Worm (Caenorhabditis elegans) whole organism, L4 larva: Measurements from ENCODE around the gene deb-1.

Experiments
- D1046.2 ChIP-seq: fragments of 200-800 bp; sonication (Bioruptor generic); IDR thresholded peaks from 2 replicates; pipeline ENCODE4 v1.3.6; 2022; ENCODE audit warnings: missing genetic modification characterization, missing compliant biosample characterization
- F10B5.3 ChIP-seq: sonication (generic microtip); optimal IDR thresholded peaks from 2 replicates; lab custom pipeline; 2016; ENCODE audit warnings: mild to moderate bottlenecking, missing genetic modification characterization, missing compliant biosample characterization
- F26F4.8 ChIP-seq: fragments of 200-800 bp; sonication (Bioruptor generic); conservative IDR thresholded peaks from 2 replicates; pipeline ENCODE4 v1.3.6; 2022; ENCODE audit warnings: missing genetic modification characterization, missing compliant biosample characterization
- F44E2.7 ChIP-seq: fragments of 200-800 bp; sonication (Bioruptor generic); IDR thresholded peaks from 2 replicates; pipeline ENCODE4 v2.1.2; 2022; ENCODE audit warnings: missing genetic modification characterization, missing compliant biosample characterization
- F49E8.2 ChIP-seq: sonication (generic microtip); optimal IDR thresholded peaks from 2 replicates; lab custom pipeline; 2016; ENCODE audit warnings: missing compliant biosample characterization, mild to moderate bottlenecking, missing genetic modification characterization, borderline replicate concordance
- R02D3.7 ChIP-seq: fragments of 150-350 bp; sonication (generic microtip); optimal IDR thresholded peaks from 3 replicates; lab custom pipeline; 2014; ENCODE audit warnings: missing biosample characterization, missing genetic modification characterization
- T20F7.1 ChIP-seq: fragments of 200-800 bp; sonication (Bioruptor generic); optimal IDR thresholded peaks from 2 replicates; lab custom pipeline; 2018; ENCODE audit warnings: mild to moderate bottlenecking, missing genetic modification characterization, missing compliant biosample characterization
- ZK337.2 ChIP-seq: fragments of 200-800 bp; sonication (Bioruptor generic); IDR thresholded peaks from 2 replicates; pipeline ENCODE4 v1.3.6; 2022; ENCODE audit warnings: missing genetic modification reagents, missing genetic modification characterization, missing compliant biosample characterization
- ceh-28 ChIP-seq: fragments of 150-350 bp; optimal IDR thresholded peaks from 2 replicates; lab custom pipeline; 2014; ENCODE audit warnings: missing biosample characterization, missing genetic modification reagents, missing genetic modification characterization
- ceh-32 ChIP-seq: sonication (generic microtip); optimal IDR thresholded peaks from 2 replicates; lab custom pipeline; 2016; ENCODE audit warnings: mild to moderate bottlenecking, missing genetic modification characterization, missing compliant biosample characterization; ENCODE audit not compliant: poor library complexity
- ceh-82 ChIP-seq: sonication (generic microtip); optimal IDR thresholded peaks from 2 replicates; lab custom pipeline; 2017; ENCODE audit warnings: missing biosample characterization, missing genetic modification characterization
- ces-1 ChIP-seq: fragments of 150-350 bp; sonication (generic microtip); optimal IDR thresholded peaks from 4 replicates; lab custom pipeline; 2014; ENCODE audit warnings: missing biosample characterization, missing genetic modification reagents, missing genetic modification characterization
- cey-2 ChIP-seq: sonication (generic microtip); optimal IDR thresholded peaks from 3 replicates; lab custom pipeline; 2017; ENCODE audit warnings: missing genetic modification characterization, mild to moderate bottlenecking, missing compliant biosample characterization, antibody characterized with exemption, borderline replicate concordance; ENCODE audit not compliant: insufficient read depth
- ctbp-1 ChIP-seq: fragments of 200-800 bp; sonication (Bioruptor generic); IDR thresholded peaks from 2 replicates; pipeline ENCODE4 v1.3.6; 2022; ENCODE audit warnings: missing genetic modification reagents, missing genetic modification characterization, missing compliant biosample characterization
- daf-16 ChIP-seq, 3 experiments: sonication (generic microtip); optimal IDR thresholded peaks; 2 replicates each; lab custom pipeline; 2016 to 2017; ENCODE audit warnings: missing genetic modification characterization in 3 of 3, missing genetic modification reagents in 3 of 3, mild to moderate bottlenecking in 2 of 3, missing compliant biosample characterization in 2 of 3, missing biosample characterization in 1 of 3, moderate library complexity in 1 of 3
- daf-8 ChIP-seq: fragments of 200-800 bp; sonication (Bioruptor generic); IDR thresholded peaks from 2 replicates; pipeline ENCODE4 v1.3.6; 2022; ENCODE audit warnings: missing genetic modification characterization, missing compliant biosample characterization
- dmd-6 ChIP-seq: fragments of 200-800 bp; sonication (Bioruptor generic); IDR thresholded peaks from 2 replicates; pipeline ENCODE4 v1.3.6; 2022; ENCODE audit warnings: missing genetic modification reagents, missing genetic modification characterization, missing compliant biosample characterization
- dmd-8 ChIP-seq: fragments of 200-800 bp; sonication (Bioruptor generic); IDR thresholded peaks from 2 replicates; pipeline ENCODE4 v1.3.6; 2022; ENCODE audit warnings: missing genetic modification characterization, missing compliant biosample characterization
- dmd-9 ChIP-seq: fragments of 200-800 bp; sonication (Bioruptor generic); IDR thresholded peaks from 2 replicates; pipeline ENCODE4 v1.3.6; 2022; ENCODE audit warnings: missing genetic modification reagents, missing genetic modification characterization, missing compliant biosample characterization
- egl-27 ChIP-seq: sonication (generic microtip); optimal IDR thresholded peaks from 3 replicates; lab custom pipeline; 2017; ENCODE audit warnings: missing biosample characterization, missing genetic modification reagents, missing genetic modification characterization
- hmg-1.1 ChIP-seq: fragments of 200-800 bp; sonication (Bioruptor generic); IDR thresholded peaks from 2 replicates; pipeline ENCODE4 v1.3.6; 2022; ENCODE audit warnings: missing genetic modification reagents, missing genetic modification characterization, missing compliant biosample characterization
- lin-1 ChIP-seq: fragments of 200-800 bp; sonication (Bioruptor generic); IDR thresholded peaks from 2 replicates; pipeline ENCODE4 v1.3.6; 2022; ENCODE audit warnings: missing genetic modification reagents, missing genetic modification characterization, missing compliant biosample characterization
- lin-15B ChIP-seq: fragments of 150-350 bp; sonication (generic microtip); optimal IDR thresholded peaks from 3 replicates; lab custom pipeline; 2014; ENCODE audit warnings: missing biosample characterization, missing genetic modification characterization
- lir-3 ChIP-seq: sonication (generic microtip); optimal IDR thresholded peaks from 2 replicates; lab custom pipeline; 2016; ENCODE audit warnings: mild to moderate bottlenecking, missing genetic modification characterization, missing compliant biosample characterization
- lsy-2 ChIP-seq, 2 experiments: fragments of 150-350 bp in 1 of 2; sonication (generic microtip) in 1 of 2; optimal IDR thresholded peaks; 2 replicates each; lab custom pipeline; 2014 to 2017; ENCODE audit warnings: missing biosample characterization in 2 of 2, missing genetic modification characterization in 2 of 2
- madf-5 ChIP-seq, 2 experiments: fragments of 200-800 bp; sonication (Bioruptor generic); IDR thresholded peaks; 2 replicates each; pipeline ENCODE4 v1.3.6; 2022; ENCODE audit warnings: missing compliant biosample characterization in 2 of 2, missing genetic modification characterization in 2 of 2
- madf-9 ChIP-seq: fragments of 200-800 bp; sonication (Bioruptor generic); conservative IDR thresholded peaks from 2 replicates; pipeline ENCODE4 v1.3.6; 2022; ENCODE audit warnings: missing genetic modification reagents, missing genetic modification characterization, missing compliant biosample characterization
- mes-2 ChIP-seq: sonication (generic microtip); optimal IDR thresholded peaks from 2 replicates; lab custom pipeline; 2016; ENCODE audit warnings: missing genotype, mild to moderate bottlenecking, missing genetic modification characterization, missing compliant biosample characterization; ENCODE audit not compliant: poor library complexity, severe bottlenecking
- mxl-2 ChIP-seq: fragments of 200-800 bp; sonication (Bioruptor generic); conservative IDR thresholded peaks from 2 replicates; pipeline ENCODE4 v1.3.6; 2022; ENCODE audit warnings: missing genetic modification reagents, missing genetic modification characterization, missing compliant biosample characterization
- nhr-102 ChIP-seq: sonication (generic microtip); optimal IDR thresholded peaks from 2 replicates; lab custom pipeline; 2016; ENCODE audit warnings: mild to moderate bottlenecking, missing genetic modification characterization, moderate library complexity, missing compliant biosample characterization
- nhr-111 ChIP-seq: fragments of 200-800 bp; sonication (Bioruptor generic); optimal IDR thresholded peaks from 2 replicates; lab custom pipeline; 2018; ENCODE audit warnings: mild to moderate bottlenecking, missing genetic modification characterization, missing compliant biosample characterization
- nhr-41 ChIP-seq: fragments of 200-800 bp; sonication (Bioruptor generic); IDR thresholded peaks from 2 replicates; pipeline ENCODE4 v1.3.6; 2022; ENCODE audit warnings: missing genetic modification reagents, missing genetic modification characterization, missing compliant biosample characterization
- nhr-42 ChIP-seq: fragments of 200-800 bp; sonication (Bioruptor generic); IDR thresholded peaks from 2 replicates; pipeline ENCODE4 v1.3.6; 2022; ENCODE audit warnings: missing genetic modification characterization, missing compliant biosample characterization
- nhr-48 ChIP-seq: sonication (generic microtip); optimal IDR thresholded peaks from 2 replicates; lab custom pipeline; 2016; ENCODE audit warnings: mild to moderate bottlenecking, missing genetic modification characterization, missing compliant biosample characterization
- nhr-76 ChIP-seq: fragments of 150-350 bp; optimal IDR thresholded peaks from 2 replicates; lab custom pipeline; 2014; ENCODE audit warnings: missing biosample characterization, missing genetic modification characterization
- pha-4 ChIP-seq, 2 experiments: fragments of 150-350 bp in 1 of 2; fragments of 200-800 bp in 1 of 2; sonication (Bioruptor generic) in 1 of 2; IDR thresholded peaks in 1 of 2; optimal IDR thresholded peaks in 1 of 2; 2 replicates each; pipeline versions ENCODE4 v1.3.6 to Lab custom; 2014 to 2022; ENCODE audit warnings: missing genetic modification characterization in 2 of 2, missing genetic modification reagents in 2 of 2, missing biosample characterization in 1 of 2, missing compliant biosample characterization in 1 of 2
- saeg-2 ChIP-seq: fragments of 200-800 bp; sonication (Bioruptor generic); IDR thresholded peaks from 2 replicates; pipeline ENCODE4 v1.3.6; 2022; ENCODE audit warnings: missing genetic modification reagents, missing genetic modification characterization, missing compliant biosample characterization
- sdz-12 ChIP-seq: fragments of 200-800 bp; sonication (Bioruptor generic); optimal IDR thresholded peaks from 2 replicates; lab custom pipeline; 2018; ENCODE audit warnings: mild to moderate bottlenecking, missing genetic modification characterization, missing compliant biosample characterization
- set-16 ChIP-seq: fragments of 200-800 bp; sonication (Bioruptor generic); IDR thresholded peaks from 2 replicates; pipeline ENCODE4 v1.3.6; 2022; ENCODE audit warnings: missing genetic modification reagents, missing genetic modification characterization, missing compliant biosample characterization
- snpc-1.2 ChIP-seq: fragments of 200-800 bp; sonication (Bioruptor generic); IDR thresholded peaks from 2 replicates; pipeline ENCODE4 v1.3.6; 2022; ENCODE audit warnings: missing genetic modification reagents, missing genetic modification characterization, missing compliant biosample characterization
- spr-1 ChIP-seq: sonication (generic microtip); optimal IDR thresholded peaks from 2 replicates; lab custom pipeline; 2016; ENCODE audit warnings: mild to moderate bottlenecking, missing genetic modification characterization, missing compliant biosample characterization
- spr-3 ChIP-seq: fragments of 200-800 bp; sonication (Bioruptor generic); optimal IDR thresholded peaks from 2 replicates; lab custom pipeline; 2018; ENCODE audit warnings: mild to moderate bottlenecking, missing genetic modification characterization, missing compliant biosample characterization
- tag-97 ChIP-seq: fragments of 200-800 bp; sonication (Bioruptor generic); IDR thresholded peaks from 2 replicates; pipeline ENCODE4 v1.3.6; 2022; ENCODE audit warnings: missing genetic modification characterization, missing compliant biosample characterization
- tra-1 ChIP-seq: fragments of 200-800 bp; sonication (Bioruptor generic); IDR thresholded peaks from 2 replicates; pipeline ENCODE4 v1.3.6; 2022; ENCODE audit warnings: missing genetic modification reagents, missing genetic modification characterization, missing compliant biosample characterization
- unc-62 ChIP-seq, 3 experiments: fragments of 150-350 bp in 1 of 3; sonication (generic microtip); optimal IDR thresholded peaks in 2 of 3; peaks in 1 of 3; 1 replicate in 1 of 3; 2 replicates in 2 of 3; lab custom pipeline; 2014 to 2017; ENCODE audit warnings: missing biosample characterization in 3 of 3, missing genetic modification characterization in 3 of 3, missing genetic modification reagents in 3 of 3, missing genotype in 1 of 3
- zfp-2 ChIP-seq: sonication (generic microtip); optimal IDR thresholded peaks from 2 replicates; lab custom pipeline; 2016; ENCODE audit warnings: mild to moderate bottlenecking, missing genetic modification characterization, missing compliant biosample characterization
- zip-11 ChIP-seq: fragments of 200-800 bp; sonication (Bioruptor generic); IDR thresholded peaks from 2 replicates; pipeline ENCODE4 v1.3.6; 2022; ENCODE audit warnings: missing genetic modification characterization, missing compliant biosample characterization
- zip-2 ChIP-seq: fragments of 150-350 bp; optimal IDR thresholded peaks from 2 replicates; lab custom pipeline; 2014; ENCODE audit warnings: missing biosample characterization, missing genetic modification characterization

The deb-1 gene

ce11 chrIV:7047762-7048178 lies 46.3 kb downstream of the deb-1 start (continued):
- no peak for TF ChIP-seq zfp-2 (tag; lab: Kevin White, UChicago)
- no peak for TF ChIP-seq D1046.2 (GFP tag; lab: Robert Waterston, UW)
- no peak for TF ChIP-seq nhr-111 (GFP tag; lab: Kevin White, UChicago)
- TF ChIP-seq hmg-1.1 (GFP tag; lab: Robert Waterston, UW): peak; percentile 35; the same call in 1 of the 2 replicates
- no peak for TF ChIP-seq madf-9
- no peak for TF ChIP-seq snpc-1.2 (GFP tag; lab: Robert Waterston, UW)
- TF ChIP-seq saeg-2 (GFP tag; lab: Robert Waterston, UW): 0 out of 2 replicates have a peak, but pooled peaks have one; percentile 45
- TF ChIP-seq dmd-9 (GFP tag; lab: Robert Waterston, UW): no peak
- TF ChIP-seq F49E8.2 (tag; lab: Kevin White, UChicago): no peak
- TF ChIP-seq T20F7.1 (GFP tag; lab: Kevin White, UChicago): peak; percentile 36
- no peak for TF ChIP-seq zip-11
- TF ChIP-seq ctbp-1 (GFP tag; lab: Robert Waterston, UW): no peak
- TF ChIP-seq spr-1 (tag; lab: Kevin White, UChicago): peak; percentile 54
- TF ChIP-seq pha-4 (GFP tag; IDR thresholded peaks at IDR 0.05; lab: Robert Waterston, UW): 0 out of 2 replicates have a peak, but pooled peaks have one; percentile 43
- TF ChIP-seq pha-4 (tag; optimal IDR thresholded peaks at IDR 0.05; lab: Kevin White, UChicago): no peak
- TF ChIP-seq ces-1 (GFP tag; lab: Kevin White, UChicago): no peak
- TF ChIP-seq ceh-28: no peak
- no peak for TF ChIP-seq ceh-32 (tag; lab: Kevin White, UChicago)
- peak; percentile 72 for TF ChIP-seq nhr-102 (tag; lab: Kevin White, UChicago)
- TF ChIP-seq R02D3.7 (tag; lab: Kevin White, UChicago): no peak
- TF ChIP-seq madf-5 (GFP tag; IDR thresholded peaks at IDR 0.05; lab: Robert Waterston, UW): no peak
- 0 out of 2 replicates have a peak, but pooled peaks have one; percentile 16 for TF ChIP-seq dmd-8 (GFP tag; lab: Robert Waterston, UW)
- TF ChIP-seq spr-3 (GFP tag; lab: Kevin White, UChicago): no peak
- no peak for TF ChIP-seq lin-15B (tag; lab: Kevin White, UChicago)
- TF ChIP-seq lin-1 (GFP tag; lab: Robert Waterston, UW): no peak; the same call in 1 of the 2 replicates
- no peak for TF ChIP-seq F10B5.3 (tag; lab: Kevin White, UChicago)
- no peak for TF ChIP-seq nhr-41
- peak; percentile 88 for TF ChIP-seq nhr-48 (tag; lab: Kevin White, UChicago)
- TF ChIP-seq egl-27: no peak
- peak; percentile 62 for TF ChIP-seq cey-2 (tag; lab: Kevin White, UChicago)
- TF ChIP-seq unc-62 (GFP tag; optimal IDR thresholded peaks at IDR 0.05 in 1 of 2; lab: Kevin White, UChicago): peak in 1 of 2 experiments; percentile 98
- no peak for TF ChIP-seq unc-62 (tag; optimal IDR thresholded peaks at IDR 0.05; lab: Kevin White, UChicago)
- no peak for TF ChIP-seq tag-97 (GFP tag; lab: Robert Waterston, UW)
- no peak for TF ChIP-seq nhr-76
- no peak for TF ChIP-seq sdz-12
- TF ChIP-seq daf-8: no peak
- TF ChIP-seq lsy-2 (tag; optimal IDR thresholded peaks at IDR 0.05; lab: Kevin White, UChicago): peak; percentile 26 to 72
- no peak for TF ChIP-seq ZK337.2
- TF ChIP-seq mes-2 (tag; lab: Kevin White, UChicago): peak; percentile 45
- no peak for TF ChIP-seq nhr-42 (GFP tag; lab: Robert Waterston, UW)
- TF ChIP-seq dmd-6 (GFP tag; lab: Robert Waterston, UW): peak; percentile 88
- no peak for TF ChIP-seq zip-2
- TF ChIP-seq F44E2.7 (GFP tag; lab: Robert Waterston, UW): no peak
- TF ChIP-seq tra-1 (GFP tag; lab: Robert Waterston, UW): peak; percentile 65; the same call in 1 of the 2 replicates
- TF ChIP-seq set-16 (GFP tag; lab: Robert Waterston, UW): no peak
- no peak for TF ChIP-seq ceh-82 (tag; lab: Kevin White, UChicago)
- no peak for TF ChIP-seq lir-3
- peak; percentile 95 for TF ChIP-seq mxl-2
- TF ChIP-seq daf-16 (GFP tag; optimal IDR thresholded peaks at IDR 0.05; lab: Kevin White, UChicago): peak in 1 of 2 experiments; percentile 48
- TF ChIP-seq daf-16 (tag; optimal IDR thresholded peaks at IDR 0.05; lab: Kevin White, UChicago): peak; percentile 88
- no peak for TF ChIP-seq F26F4.8 (GFP tag; lab: Robert Waterston, UW)
